Worm (Caenorhabditis elegans) whole organism, L4/young adult: Measurements from ENCODE around the gene mep-1.

Source experiments
- W03F9.2 ChIP-seq: fragments of 150-350 bp; optimal IDR thresholded peaks from 2 replicates; lab custom pipeline; 2014; ENCODE audit warnings: missing biosample characterization, missing genetic modification characterization
- dao-5 ChIP-seq: sonication (generic microtip); optimal IDR thresholded peaks from 2 replicates; lab custom pipeline; 2016; ENCODE audit warnings: missing genotype, missing genetic modification characterization, moderate library complexity, missing compliant biosample characterization
- him-1 ChIP-seq: sonication (generic microtip); optimal IDR thresholded peaks from 2 replicates; lab custom pipeline; 2016; ENCODE audit warnings: missing genotype, missing genetic modification reagents, missing genetic modification characterization, missing compliant biosample characterization

mep-1 gene

ce11 chrIV:11563090-11563489 is 38.6 kb downstream of the mep-1 start:
- TF ChIP-seq dao-5 (no peak), him-1 (no peak), W03F9.2 (no peak)

- TF ChIP-seq dao-5: no peak
- TF ChIP-seq W03F9.2: no peak
- TF ChIP-seq him-1: no peak
Observed at ce11 chrIV:11565022-11565421, 40.6 kb downstream of the mep-1 start.

- TF ChIP-seq dao-5 (no peak), W03F9.2 (peak; percentile 83), him-1 (peak; percentile 65)
Observed at ce11 chrIV:11566146-11566545, 41.7 kb downstream of the mep-1 start, which contains the start of gene sec-24.1. Gene sec-24.1 (minus strand): TSS chrIV:11566194.

- no peak for TF ChIP-seq W03F9.2
- TF ChIP-seq him-1: no peak
- no peak for TF ChIP-seq dao-5
Observed at ce11 chrIV:11568249-11568940, 44.0 kb downstream of the mep-1 start.

- no peak for TF ChIP-seq him-1
- no peak for TF ChIP-seq W03F9.2
- no peak for TF ChIP-seq dao-5
Observed at ce11 chrIV:11569795-11570194, 45.4 kb downstream of the mep-1 start.

ce11 chrIV:11570200-11570599 is 45.8 kb downstream of the mep-1 start, which contains the start of gene srgp-1:
Gene srgp-1 (plus strand): TSS chrIV:11570500.
- TF ChIP-seq W03F9.2 (no peak), him-1 (no peak)

ce11 chrIV:11571374-11571839 is 47.0 kb downstream of the mep-1 start:
- TF ChIP-seq him-1 (no peak), dao-5 (no peak), W03F9.2 (no peak)

ce11 chrIV:11572524-11572923 is 48.1 kb downstream of the mep-1 start:
- TF ChIP-seq him-1 (no peak), dao-5 (no peak), W03F9.2 (no peak)

ce11 chrIV:11574331-11574730 is 49.9 kb downstream of the mep-1 start:
- TF ChIP-seq dao-5 (no peak), W03F9.2 (no peak), him-1 (no peak)
